Fruit fly (Drosophila melanogaster) whole organism, prepupa: Measurements from ENCODE around the gene KaiR1D.

Experiments
- Blimp-1 ChIP-seq: fragments of 200-800 bp; sonication (Bioruptor generic); optimal IDR thresholded peaks from 3 replicates; lab custom pipeline; 2017; ENCODE audit warnings: missing biosample characterization, missing genetic modification characterization, mild to moderate bottlenecking, moderate library complexity, missing genetic modification reagents
- CG10631 ChIP-seq: fragments of 200-800 bp; sonication (Bioruptor generic); optimal IDR thresholded peaks from 2 replicates; lab custom pipeline; 2016; ENCODE audit warnings: missing biosample characterization, missing genetic modification characterization
- CG10669 ChIP-seq: fragments of 200-800 bp; sonication (Bioruptor generic); optimal IDR thresholded peaks from 3 replicates; lab custom pipeline; 2018; ENCODE audit warnings: missing biosample characterization, mild to moderate bottlenecking, missing genetic modification characterization, moderate library complexity
- CG11294 ChIP-seq: fragments of 200-800 bp; sonication (Bioruptor generic); IDR thresholded peaks from 2 replicates; pipeline ENCODE4 v1.3.6; 2022; ENCODE audit warnings: missing biosample characterization, missing genetic modification characterization
- CG11762 ChIP-seq: fragments of 200-800 bp; sonication (Bioruptor generic); optimal IDR thresholded peaks from 3 replicates; lab custom pipeline; 2016; ENCODE audit warnings: missing biosample characterization, missing genetic modification characterization; ENCODE audit not compliant: insufficient read depth
- CG11902 ChIP-seq: fragments of 200-800 bp; sonication (Bioruptor generic); optimal IDR thresholded peaks from 3 replicates; lab custom pipeline; 2016; ENCODE audit warnings: missing biosample characterization, missing genetic modification characterization
- CG1621 ChIP-seq: fragments of 200-800 bp; sonication (Bioruptor generic); optimal IDR thresholded peaks from 3 replicates; lab custom pipeline; 2018; ENCODE audit warnings: missing biosample characterization, mild to moderate bottlenecking, missing genetic modification characterization
- CG16779 ChIP-seq: fragments of 200-800 bp; sonication (Bioruptor generic); optimal IDR thresholded peaks from 3 replicates; lab custom pipeline; 2017; ENCODE audit warnings: missing biosample characterization, mild to moderate bottlenecking, missing genetic modification characterization
- CG31627 ChIP-seq: fragments of 200-800 bp; sonication (Bioruptor generic); optimal IDR thresholded peaks from 3 replicates; lab custom pipeline; 2016; ENCODE audit warnings: missing biosample characterization, missing genetic modification characterization
- CG34406 ChIP-seq: fragments of 200-800 bp; sonication (Bioruptor generic); optimal IDR thresholded peaks from 3 replicates; lab custom pipeline; 2016; ENCODE audit warnings: missing biosample characterization, missing genetic modification characterization
- CG4318 ChIP-seq: fragments of 200-800 bp; sonication (Bioruptor generic); optimal IDR thresholded peaks from 3 replicates; lab custom pipeline; 2017; ENCODE audit warnings: missing biosample characterization, mild to moderate bottlenecking, missing genetic modification characterization
- CG6163 ChIP-seq: fragments of 200-800 bp; sonication (Bioruptor generic); IDR thresholded peaks from 3 replicates; pipeline ENCODE4 v1.3.6; 2022; ENCODE audit warnings: missing biosample characterization, missing genetic modification characterization
- CG6276 ChIP-seq: fragments of 200-800 bp; sonication (Bioruptor generic); optimal IDR thresholded peaks from 2 replicates; lab custom pipeline; 2017; ENCODE audit warnings: missing biosample characterization, mild to moderate bottlenecking, missing genetic modification characterization
- CG6808 ChIP-seq: fragments of 200-800 bp; sonication (Bioruptor generic); optimal IDR thresholded peaks from 3 replicates; lab custom pipeline; 2017; ENCODE audit warnings: missing biosample characterization, missing genetic modification characterization, mild to moderate bottlenecking, moderate library complexity, missing genetic modification reagents
- CG6854 ChIP-seq: fragments of 200-800 bp; sonication (Bioruptor generic); optimal IDR thresholded peaks from 2 replicates; lab custom pipeline; 2017; ENCODE audit warnings: missing biosample characterization, mild to moderate bottlenecking, missing genetic modification characterization
- CG7368 ChIP-seq: fragments of 200-800 bp; sonication (Bioruptor generic); optimal IDR thresholded peaks from 3 replicates; lab custom pipeline; 2016; ENCODE audit warnings: missing biosample characterization, missing genetic modification characterization
- CG8319 ChIP-seq: fragments of 200-800 bp; sonication (Bioruptor generic); optimal IDR thresholded peaks from 3 replicates; lab custom pipeline; 2016; ENCODE audit warnings: missing biosample characterization, missing genetic modification characterization
- CG9139 ChIP-seq: fragments of 200-800 bp; sonication (Bioruptor generic); optimal IDR thresholded peaks from 3 replicates; lab custom pipeline; 2017; ENCODE audit warnings: missing biosample characterization, mild to moderate bottlenecking, missing genetic modification characterization
- Eip75B ChIP-seq: fragments of 200-800 bp; sonication (Bioruptor generic); optimal IDR thresholded peaks from 3 replicates; lab custom pipeline; 2016; ENCODE audit warnings: missing biosample characterization, missing genetic modification characterization
- Eip78C ChIP-seq: fragments of 200-800 bp; sonication (Bioruptor generic); peaks from one replicate; lab custom pipeline; 2016; ENCODE audit warnings: missing biosample characterization, missing genetic modification characterization
- Eip93F ChIP-seq: fragments of 200-800 bp; sonication (Bioruptor generic); optimal IDR thresholded peaks from 2 replicates; lab custom pipeline; 2016; ENCODE audit warnings: missing biosample characterization, mild to moderate bottlenecking, missing genetic modification characterization
- Gug ChIP-seq: fragments of 200-800 bp; sonication (Bioruptor generic); IDR thresholded peaks from 2 replicates; pipeline ENCODE4 v1.3.6; 2022; ENCODE audit warnings: missing biosample characterization, missing genetic modification characterization
- Hr38 ChIP-seq: sonication (Bioruptor generic); optimal IDR thresholded peaks from 2 replicates; lab custom pipeline; 2016; ENCODE audit warnings: missing biosample characterization, missing genetic modification characterization
- Lpt ChIP-seq: fragments of 200-800 bp; sonication (Bioruptor generic); optimal IDR thresholded peaks from 3 replicates; lab custom pipeline; 2016; ENCODE audit warnings: missing biosample characterization, missing genetic modification characterization
- Met ChIP-seq: fragments of 200-800 bp; sonication (Bioruptor generic); optimal IDR thresholded peaks from 3 replicates; lab custom pipeline; 2016; ENCODE audit warnings: missing biosample characterization, missing genetic modification characterization
- OdsH ChIP-seq: fragments of 200-800 bp; sonication (Bioruptor generic); optimal IDR thresholded peaks from 3 replicates; lab custom pipeline; 2016; ENCODE audit warnings: missing biosample characterization, missing genetic modification characterization
- Sox102F ChIP-seq: fragments of 200-800 bp; sonication (Bioruptor generic); optimal IDR thresholded peaks from 2 replicates; lab custom pipeline; 2016; ENCODE audit warnings: missing biosample characterization, mild to moderate bottlenecking, missing genetic modification characterization
- Sox14 ChIP-seq: fragments of 200-800 bp; sonication (Bioruptor generic); optimal IDR thresholded peaks from 3 replicates; lab custom pipeline; 2016; ENCODE audit warnings: missing biosample characterization, missing genetic modification characterization
- achi ChIP-seq: fragments of 200-800 bp; sonication (Bioruptor generic); optimal IDR thresholded peaks from 3 replicates; lab custom pipeline; 2016; ENCODE audit warnings: missing biosample characterization, missing genetic modification characterization
- esn ChIP-seq: fragments of 200-800 bp; sonication (Bioruptor generic); optimal IDR thresholded peaks from 2 replicates; lab custom pipeline; 2016; ENCODE audit warnings: missing biosample characterization, mild to moderate bottlenecking, missing genetic modification characterization, moderate library complexity
- fkh ChIP-seq: fragments of 200-800 bp; sonication (Bioruptor generic); optimal IDR thresholded peaks from 3 replicates; lab custom pipeline; 2017; ENCODE audit warnings: missing biosample characterization, mild to moderate bottlenecking, missing genetic modification characterization, moderate library complexity
- net ChIP-seq: fragments of 200-800 bp; sonication (Bioruptor generic); optimal IDR thresholded peaks from 3 replicates; lab custom pipeline; 2016; ENCODE audit warnings: missing biosample characterization, missing genetic modification characterization
- salr ChIP-seq, 2 experiments: fragments of 200-800 bp; sonication (Bioruptor generic); optimal IDR thresholded peaks; 3 replicates each; lab custom pipeline; 2016 to 2018; ENCODE audit warnings: missing biosample characterization in 2 of 2, missing genetic modification characterization in 2 of 2, mild to moderate bottlenecking in 1 of 2

KaiR1D gene

dm6 chr3R:20821815-20822375 lies 44.1 kb downstream of the KaiR1D start, which contains the start of the genes CG17271 and RpS20 (continued):
- TF ChIP-seq salr (GFP tag; optimal IDR thresholded peaks at IDR 0.05; lab: Kevin White, UChicago) (peak in 1 of 2 experiments; percentile 76), Lpt (GFP tag; lab: Kevin White, UChicago) (peak; percentile 82), CG16779 (peak; percentile 31), CG4318 (GFP tag; lab: Kevin White, UChicago) (peak; percentile 82), CG1621 (peak; percentile 75), CG6808 (GFP tag; lab: Kevin White, UChicago) (peak; percentile 63), CG10669 (GFP tag; lab: Kevin White, UChicago) (peak; percentile 58), CG11294 (GFP tag; lab: Robert Waterston, UW) (peak; percentile 83; the same call in 1 of the 2 replicates)

dm6 chr3R:20818689-20819088 lies 47.3 kb downstream of the KaiR1D start, which contains the start of gene CG17270:
Gene CG17270 (minus strand): TSS chr3R:20818929.
- no peak for TF ChIP-seq CG9139
- no peak for TF ChIP-seq CG8319
- TF ChIP-seq net (GFP tag; lab: Kevin White, UChicago), result no peak
- no peak for TF ChIP-seq CG11902 (GFP tag; lab: Kevin White, UChicago)
- no peak for TF ChIP-seq CG6163 (GFP tag; lab: Robert Waterston, UW)
- no peak for TF ChIP-seq CG11762
- no peak for TF ChIP-seq CG6854 (GFP tag; lab: Kevin White, UChicago)
- TF ChIP-seq Sox14 (GFP tag; lab: Kevin White, UChicago), result no peak
- TF ChIP-seq CG34406 (GFP tag; lab: Kevin White, UChicago), result no peak
- no peak for TF ChIP-seq Gug (GFP tag; lab: Robert Waterston, UW)
- no peak for TF ChIP-seq salr (GFP tag; optimal IDR thresholded peaks at IDR 0.05; lab: Kevin White, UChicago)
- no peak for TF ChIP-seq Met (GFP tag; lab: Kevin White, UChicago)
- TF ChIP-seq CG6808 (GFP tag; lab: Kevin White, UChicago), result no peak
- no peak for TF ChIP-seq Blimp-1 (GFP tag; lab: Kevin White, UChicago)
- no peak for TF ChIP-seq CG6276
- no peak for TF ChIP-seq CG10631
- TF ChIP-seq achi (GFP tag; lab: Kevin White, UChicago), result no peak
- TF ChIP-seq, all 60 proteins: peak for 0

dm6 chr3R:20818237-20818636 lies 47.8 kb downstream of the KaiR1D start:
- TF ChIP-seq Eip78C (GFP tag; lab: Kevin White, UChicago) (peak; percentile 47), CG11762 (no peak)

dm6 chr3R:20816008-20816407 lies 50.0 kb downstream of the KaiR1D start, which contains the start of gene Fancd2:
Gene Fancd2 (minus strand): TSS chr3R:20816190.
- TF ChIP-seq Eip93F (GFP tag; lab: Kevin White, UChicago) (no peak), CG31627 (GFP tag; lab: Kevin White, UChicago) (no peak), Sox102F (GFP tag; lab: Kevin White, UChicago) (no peak), CG6163 (GFP tag; lab: Robert Waterston, UW) (no peak), Lpt (GFP tag; lab: Kevin White, UChicago) (no peak), CG16779 (no peak), Eip75B (GFP tag; lab: Kevin White, UChicago) (no peak), fkh (GFP tag; lab: Kevin White, UChicago) (no peak), Hr38 (GFP tag; lab: Kevin White, UChicago) (no peak), CG7368 (GFP tag; lab: Kevin White, UChicago) (no peak), esn (no peak), net (GFP tag; lab: Kevin White, UChicago) (no peak), CG6854 (GFP tag; lab: Kevin White, UChicago) (no peak), OdsH (no peak), CG10631 (no peak), CG4318 (GFP tag; lab: Kevin White, UChicago) (no peak), CG1621 (no peak), Eip78C (GFP tag; lab: Kevin White, UChicago) (no peak)
